Fruit fly (Drosophila melanogaster): Measurements from ENCODE around the gene mRpL9.

DNA sequence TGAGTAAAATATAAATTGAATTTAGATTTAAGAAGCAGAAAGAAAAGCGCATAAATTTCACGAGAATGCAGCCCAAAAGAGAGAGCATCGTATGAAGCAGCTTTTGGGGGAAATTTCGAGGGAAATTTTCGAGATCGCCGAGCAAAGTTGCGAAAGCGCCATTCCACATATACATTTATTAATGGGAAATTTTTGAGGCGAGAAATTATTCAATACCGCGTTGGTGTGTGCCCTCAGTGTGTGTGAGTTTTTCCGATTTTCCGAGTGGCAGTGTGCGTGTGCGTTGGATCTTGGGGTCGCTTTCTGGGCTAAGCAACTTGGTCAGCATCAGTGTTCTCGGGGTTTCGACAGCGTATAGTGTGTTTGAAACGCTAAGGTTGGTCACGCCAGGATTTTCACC is 20.6 kb upstream of the mRpL9 start, which contains the start of gene Tm2:
- peak; percentile 1 for TF ChIP-seq sd (tag; optimal IDR thresholded peaks at IDR 0.05)
- TF ChIP-seq lmd (GFP tag; IDR thresholded peaks at IDR 0.05), result no peak
